Fruit fly (Drosophila melanogaster) whole organism, embryonic: Measurements from ENCODE around the gene CG4607.

Experiments used
- ATbp ChIP-seq: fragments of 200-800 bp; sonication (Bioruptor generic); optimal IDR thresholded peaks from 2 replicates; lab custom pipeline; 2017; ENCODE audit warnings: missing biosample characterization, mild to moderate bottlenecking, missing genetic modification characterization, missing genetic modification reagents
- B-H2 ChIP-seq: fragments of 200-800 bp; sonication (Bioruptor generic); optimal IDR thresholded peaks from 2 replicates; lab custom pipeline; 2018; ENCODE audit warnings: missing biosample characterization, mild to moderate bottlenecking, missing genetic modification characterization
- C15 ChIP-seq: fragments of 200-800 bp; sonication (Bioruptor generic); IDR thresholded peaks from 3 replicates; pipeline ENCODE4 v1.3.6; 2022; ENCODE audit warnings: missing biosample characterization, missing genetic modification characterization
- CG10209 ChIP-seq: fragments of 200-800 bp; sonication (Bioruptor generic); optimal IDR thresholded peaks from 3 replicates; lab custom pipeline; 2017; ENCODE audit warnings: missing biosample characterization, mild to moderate bottlenecking, missing genetic modification characterization, missing genetic modification reagents
- CG11504 ChIP-seq: fragments of 200-800 bp; sonication (Bioruptor generic); optimal IDR thresholded peaks from 3 replicates; lab custom pipeline; 2019; ENCODE audit warnings: missing biosample characterization, mild to moderate bottlenecking, missing genetic modification characterization, moderate library complexity
- CG11696 ChIP-seq: fragments of 200-800 bp; sonication (Bioruptor generic); IDR thresholded peaks from 2 replicates; pipeline ENCODE4 v1.3.6; 2022; ENCODE audit warnings: missing biosample characterization, missing genetic modification characterization
- CG14050 ChIP-seq: fragments of 200-800 bp; sonication (Bioruptor generic); IDR thresholded peaks from 3 replicates; pipeline ENCODE4 v1.3.6; 2022; ENCODE audit warnings: missing biosample characterization, missing genetic modification characterization
- CG14667 ChIP-seq: fragments of 200-800 bp; sonication (Bioruptor generic); IDR thresholded peaks from 2 replicates; pipeline ENCODE4 v1.3.6; 2022; ENCODE audit warnings: missing biosample characterization, missing genetic modification characterization
- CG14710 ChIP-seq: fragments of 200-800 bp; sonication (Bioruptor generic); optimal IDR thresholded peaks from 3 replicates; lab custom pipeline; 2019; ENCODE audit warnings: missing biosample characterization, mild to moderate bottlenecking, missing genetic modification characterization, moderate library complexity
- CG1602 ChIP-seq: fragments of 200-800 bp; sonication (Bioruptor generic); optimal IDR thresholded peaks from 3 replicates; lab custom pipeline; 2016; ENCODE audit warnings: missing biosample characterization, missing genetic modification characterization
- CG17186 ChIP-seq: fragments of 200-800 bp; sonication (Bioruptor generic); optimal IDR thresholded peaks from 3 replicates; lab custom pipeline; 2017; ENCODE audit warnings: missing biosample characterization, missing genetic modification reagents, missing genetic modification characterization
- CG17328 ChIP-seq: fragments of 200-800 bp; sonication (Bioruptor generic); IDR thresholded peaks from 2 replicates; pipeline ENCODE4 v1.3.6; 2022; ENCODE audit warnings: missing biosample characterization, missing genetic modification characterization
- CG17361 ChIP-seq: fragments of 200-800 bp; sonication (Bioruptor generic); IDR thresholded peaks from 3 replicates; pipeline ENCODE4 v1.3.6; 2022; ENCODE audit warnings: missing biosample characterization, missing genetic modification characterization
- CG18262 ChIP-seq: fragments of 200-800 bp; optimal IDR thresholded peaks from 3 replicates; lab custom pipeline; 2019; ENCODE audit warnings: missing biosample characterization, mild to moderate bottlenecking, missing genetic modification characterization, moderate library complexity
- CG2199 ChIP-seq: fragments of 200-800 bp; sonication (Bioruptor generic); IDR thresholded peaks from 3 replicates; pipeline ENCODE4 v1.3.6; 2022; ENCODE audit warnings: missing biosample characterization, missing genetic modification characterization
- CG2712 ChIP-seq: fragments of 200-800 bp; optimal IDR thresholded peaks from 3 replicates; lab custom pipeline; 2019; ENCODE audit warnings: missing biosample characterization, mild to moderate bottlenecking, missing genetic modification characterization, moderate library complexity
- CG30020 ChIP-seq: fragments of 200-800 bp; optimal IDR thresholded peaks from 2 replicates; lab custom pipeline; 2019; ENCODE audit warnings: missing biosample characterization, mild to moderate bottlenecking, missing genetic modification characterization, moderate library complexity
- CG30403 ChIP-seq: fragments of 200-800 bp; sonication (Bioruptor generic); optimal IDR thresholded peaks from 3 replicates; lab custom pipeline; 2016; ENCODE audit warnings: missing biosample characterization, missing genetic modification characterization
- CG31441 ChIP-seq: fragments of 200-800 bp; sonication (Bioruptor generic); IDR thresholded peaks from 2 replicates; pipeline ENCODE4 v1.3.6; 2022; ENCODE audit warnings: missing biosample characterization, missing genetic modification characterization
- CG5953 ChIP-seq: fragments of 200-800 bp; sonication (Bioruptor generic); IDR thresholded peaks from 2 replicates; pipeline ENCODE4 v1.3.6; 2022; ENCODE audit warnings: missing biosample characterization, missing genetic modification characterization
- CG6791 ChIP-seq: fragments of 200-800 bp; sonication (Bioruptor generic); IDR thresholded peaks from 3 replicates; pipeline ENCODE4 v1.3.6; 2022; ENCODE audit warnings: missing biosample characterization, missing genetic modification characterization; ENCODE audit not compliant: partially characterized antibody
- CG8359 ChIP-seq: fragments of 200-800 bp; sonication (Bioruptor generic); optimal IDR thresholded peaks from 2 replicates; lab custom pipeline; 2017; ENCODE audit warnings: missing biosample characterization, mild to moderate bottlenecking, missing genetic modification characterization, borderline replicate concordance
- CoRest ChIP-seq: fragments of 200-800 bp; sonication (Bioruptor generic); optimal IDR thresholded peaks from 3 replicates; lab custom pipeline; 2018; ENCODE audit warnings: missing biosample characterization, mild to moderate bottlenecking, missing genetic modification characterization, moderate library complexity
- D19A ChIP-seq: fragments of 200-800 bp; optimal IDR thresholded peaks from 3 replicates; lab custom pipeline; 2019; ENCODE audit warnings: missing biosample characterization, mild to moderate bottlenecking, missing genetic modification characterization, moderate library complexity
- Deaf1 ChIP-seq: fragments of 200-800 bp; optimal IDR thresholded peaks from 3 replicates; lab custom pipeline; 2019; ENCODE audit warnings: missing biosample characterization, mild to moderate bottlenecking, missing genetic modification characterization, moderate library complexity
- Dek ChIP-seq: fragments of 200-800 bp; sonication (Bioruptor generic); optimal IDR thresholded peaks from 3 replicates; lab custom pipeline; 2019; ENCODE audit warnings: missing biosample characterization, mild to moderate bottlenecking, missing genetic modification characterization, moderate library complexity
- Dip2 ChIP-seq: fragments of 200-800 bp; sonication (Bioruptor generic); IDR thresholded peaks from 2 replicates; pipeline ENCODE4 v1.3.6; 2022; ENCODE audit warnings: missing biosample characterization, missing genetic modification characterization
- Gug ChIP-seq: fragments of 200-800 bp; sonication (Bioruptor generic); IDR thresholded peaks from 4 replicates; pipeline ENCODE4 v1.3.6; 2022; ENCODE audit warnings: missing biosample characterization, missing genetic modification characterization
- Hand ChIP-seq: fragments of 200-800 bp; sonication (Bioruptor generic); optimal IDR thresholded peaks from 2 replicates; lab custom pipeline; 2017; ENCODE audit warnings: mild to moderate bottlenecking, missing biosample characterization, missing genetic modification reagents, missing genetic modification characterization
- Nf-YB ChIP-seq: fragments of 200-800 bp; sonication (Bioruptor generic); optimal IDR thresholded peaks from 3 replicates; lab custom pipeline; 2019; ENCODE audit warnings: missing biosample characterization, mild to moderate bottlenecking, missing genetic modification characterization, moderate library complexity
- PHDP ChIP-seq: fragments of 200-800 bp; sonication (Bioruptor generic); optimal IDR thresholded peaks from 3 replicates; lab custom pipeline; 2018; ENCODE audit warnings: missing biosample characterization, mild to moderate bottlenecking, missing genetic modification characterization, moderate library complexity
- Pdp1 ChIP-seq, 2 experiments: fragments of 200-800 bp; sonication (Bioruptor generic); optimal IDR thresholded peaks; 3 replicates each; lab custom pipeline; 2016; ENCODE audit warnings: missing biosample characterization in 2 of 2, missing genetic modification characterization in 2 of 2, mild to moderate bottlenecking in 1 of 2, moderate library complexity in 1 of 2
- TFAM ChIP-seq: fragments of 200-800 bp; sonication (Bioruptor generic); optimal IDR thresholded peaks from 2 replicates; lab custom pipeline; 2017; ENCODE audit warnings: missing biosample characterization, missing genetic modification characterization, inconsistent platforms
- Xrp1 ChIP-seq: fragments of 200-800 bp; sonication (Bioruptor generic); IDR thresholded peaks from 2 replicates; pipeline ENCODE4 v1.3.6; 2022; ENCODE audit warnings: missing biosample characterization, missing genetic modification characterization
- ab ChIP-seq: fragments of 200-800 bp; sonication (Bioruptor generic); optimal IDR thresholded peaks from 2 replicates; lab custom pipeline; 2016; ENCODE audit warnings: missing biosample characterization, missing genetic modification characterization
- bab2 ChIP-seq: fragments of 200-800 bp; sonication (Bioruptor generic); optimal IDR thresholded peaks from 2 replicates; lab custom pipeline; 2016; ENCODE audit warnings: missing biosample characterization, missing genetic modification characterization
- chm ChIP-seq: fragments of 200-800 bp; sonication (Bioruptor generic); IDR thresholded peaks from 2 replicates; pipeline ENCODE4 v1.3.6; 2022; ENCODE audit warnings: missing biosample characterization, missing genetic modification characterization
- dimm ChIP-seq: fragments of 200-800 bp; sonication (Bioruptor generic); IDR thresholded peaks from 2 replicates; pipeline ENCODE4 v1.3.6; 2022; ENCODE audit warnings: missing biosample characterization, missing genetic modification characterization
- dmrt11E ChIP-seq: fragments of 200-800 bp; sonication (Bioruptor generic); optimal IDR thresholded peaks from 3 replicates; lab custom pipeline; 2018; ENCODE audit warnings: missing biosample characterization, mild to moderate bottlenecking, missing genetic modification characterization, moderate library complexity
- dmrt99B ChIP-seq: fragments of 200-800 bp; sonication (Bioruptor generic); optimal IDR thresholded peaks from 2 replicates; lab custom pipeline; 2018; ENCODE audit warnings: missing biosample characterization, mild to moderate bottlenecking, missing genetic modification characterization, moderate library complexity
- dpn ChIP-seq, 2 experiments: fragments of 200-800 bp; sonication (Bioruptor generic); optimal IDR thresholded peaks; 3 replicates each; lab custom pipeline; 2016; ENCODE audit warnings: missing biosample characterization in 2 of 2, missing genetic modification characterization in 2 of 2
- dysf ChIP-seq: fragments of 200-800 bp; sonication (Bioruptor generic); IDR thresholded peaks from 3 replicates; pipeline ENCODE4 v1.3.6; 2022; ENCODE audit warnings: missing biosample characterization, missing genetic modification characterization
- fd96Cb ChIP-seq: fragments of 200-800 bp; sonication (Bioruptor generic); optimal IDR thresholded peaks from 2 replicates; lab custom pipeline; 2018; ENCODE audit warnings: missing biosample characterization, mild to moderate bottlenecking, missing genetic modification characterization, moderate library complexity
- lmd ChIP-seq: fragments of 200-800 bp; sonication (Bioruptor generic); IDR thresholded peaks from 2 replicates; pipeline ENCODE4 v1.3.6; 2022; ENCODE audit warnings: missing biosample characterization, missing genetic modification characterization
- nmo ChIP-seq: fragments of 200-800 bp; sonication (Bioruptor generic); optimal IDR thresholded peaks from 2 replicates; lab custom pipeline; 2018; ENCODE audit warnings: missing biosample characterization, mild to moderate bottlenecking, missing genetic modification characterization, moderate library complexity
- pb ChIP-seq: fragments of 200-800 bp; sonication (Bioruptor generic); optimal IDR thresholded peaks from 3 replicates; lab custom pipeline; 2016; ENCODE audit warnings: missing biosample characterization, missing genetic modification characterization
- phol ChIP-seq: fragments of 200-800 bp; sonication (Bioruptor generic); optimal IDR thresholded peaks from 3 replicates; lab custom pipeline; 2018; ENCODE audit warnings: missing biosample characterization, mild to moderate bottlenecking, missing genetic modification characterization, moderate library complexity
- sim ChIP-seq: fragments of 200-800 bp; sonication (Bioruptor generic); IDR thresholded peaks from 2 replicates; pipeline ENCODE4 v1.3.6; 2022; ENCODE audit warnings: missing biosample characterization, missing genetic modification characterization
- usp ChIP-seq: fragments of >200 bp; optimal IDR thresholded peaks from 2 replicates; lab custom pipeline; 2017; ENCODE audit warnings: missing biosample characterization, missing genetic modification characterization
- wor ChIP-seq: fragments of 200-800 bp; sonication (Bioruptor generic); IDR thresholded peaks from 2 replicates; pipeline ENCODE4 v1.3.6; 2022; ENCODE audit warnings: missing biosample characterization, missing genetic modification characterization
- zf30C ChIP-seq: fragments of 200-800 bp; sonication (Bioruptor generic); optimal IDR thresholded peaks from 3 replicates; lab custom pipeline; 2018; ENCODE audit warnings: missing biosample characterization, mild to moderate bottlenecking, missing genetic modification characterization

CG4607 gene

dm6 chrX:7094861-7095260 lies 25.6 kb downstream of the CG4607 start (continued):
- peak; percentile 36 for TF ChIP-seq CG1602 (GFP tag; lab: Kevin White, UChicago)
- peak; percentile 66 for TF ChIP-seq nmo (GFP tag; lab: Kevin White, UChicago)
- no peak for TF ChIP-seq Dip2 (GFP tag; lab: Robert Waterston, UW)
- peak; percentile 52 for TF ChIP-seq zf30C (GFP tag; lab: Kevin White, UChicago)
- TF ChIP-seq TFAM (GFP tag; lab: Kevin White, UChicago) = no peak
- no peak for TF ChIP-seq CG6791 (GFP tag; lab: Robert Waterston, UW)
- TF ChIP-seq fd96Cb (tag; lab: Kevin White, UChicago) = peak; percentile 59
- TF ChIP-seq Xrp1 (GFP tag; lab: Robert Waterston, UW) = 0 out of 2 replicates have a peak, but pooled peaks have one; percentile 56
- no peak for TF ChIP-seq pb (GFP tag; lab: Kevin White, UChicago)
- TF ChIP-seq phol (tag; lab: Kevin White, UChicago) = peak; percentile 74
- TF ChIP-seq CG30020 (tag; lab: Kevin White, UChicago) = no peak
- 0 out of 3 replicates have a peak, but pooled peaks have one; percentile 34 for TF ChIP-seq CG2199 (GFP tag; lab: Robert Waterston, UW)
- TF ChIP-seq Dek (tag; lab: Kevin White, UChicago) = peak; percentile 3
- peak; percentile 31 for TF ChIP-seq CG2712 (tag; lab: Kevin White, UChicago)
- peak; percentile 61 for TF ChIP-seq D19A
- TF ChIP-seq ab (GFP tag; lab: Kevin White, UChicago) = no peak
- peak; percentile 50 for TF ChIP-seq CG31441
- TF ChIP-seq CG17361 (GFP tag; lab: Robert Waterston, UW) = peak; percentile 21; the same call in 1 of the 3 replicates
- TF ChIP-seq CG14667 (GFP tag; lab: Robert Waterston, UW) = no peak
- no peak for TF ChIP-seq B-H2
- TF ChIP-seq usp (GFP tag; lab: Kevin White, UChicago) = no peak
- TF ChIP-seq dpn (GFP tag; optimal IDR thresholded peaks at IDR 0.05; lab: Kevin White, UChicago) = peak in 1 of 2 experiments; percentile 55
- peak; percentile 36; the same call in 1 of the 2 replicates for TF ChIP-seq wor (GFP tag; lab: Robert Waterston, UW)
- no peak for TF ChIP-seq CG17328
- TF ChIP-seq Nf-YB (GFP tag; lab: Kevin White, UChicago) = peak; percentile 54
- TF ChIP-seq Hand (GFP tag; lab: Kevin White, UChicago) = no peak
- TF ChIP-seq sim (GFP tag; lab: Robert Waterston, UW) = no peak
- TF ChIP-seq CG8359 = no peak
- TF ChIP-seq CG14050 = no peak
- peak; percentile 52 for TF ChIP-seq CG18262
- peak in 1 of 2 experiments; percentile 76 for TF ChIP-seq Pdp1 (GFP tag; optimal IDR thresholded peaks at IDR 0.05; lab: Kevin White, UChicago)
- TF ChIP-seq CG11504 (tag; lab: Kevin White, UChicago) = peak; percentile 74
- TF ChIP-seq dysf (GFP tag; lab: Robert Waterston, UW) = 0 out of 3 replicates have a peak, but pooled peaks have one; percentile 18
- no peak for TF ChIP-seq C15 (GFP tag; lab: Robert Waterston, UW)
- TF ChIP-seq ATbp (GFP tag; lab: Kevin White, UChicago) = peak; percentile 47
- TF ChIP-seq CG5953 (GFP tag; lab: Robert Waterston, UW) = 0 out of 2 replicates have a peak, but pooled peaks have one; percentile 31
- peak; percentile 45 for TF ChIP-seq CoRest (tag; lab: Kevin White, UChicago)
- TF ChIP-seq dmrt99B (tag; lab: Kevin White, UChicago) = peak; percentile 67
- no peak for TF ChIP-seq CG11696 (GFP tag; lab: Robert Waterston, UW)
- TF ChIP-seq PHDP = peak; percentile 38
- TF ChIP-seq CG17186 (GFP tag; lab: Kevin White, UChicago) = no peak
- TF ChIP-seq dimm = no peak
- TF ChIP-seq CG14710 (tag; lab: Kevin White, UChicago) = peak; percentile 29
- TF ChIP-seq Gug (GFP tag; lab: Robert Waterston, UW) = no peak
- peak; percentile 14 for TF ChIP-seq dmrt11E (tag; lab: Kevin White, UChicago)
- no peak for TF ChIP-seq lmd (GFP tag; lab: Robert Waterston, UW)
- TF ChIP-seq CG10209 (GFP tag; lab: Kevin White, UChicago) = no peak
- no peak for TF ChIP-seq chm (GFP tag; lab: Robert Waterston, UW)
- TF ChIP-seq bab2 (GFP tag; lab: Kevin White, UChicago) = no peak
- no peak for TF ChIP-seq Deaf1 (tag; lab: Kevin White, UChicago)
- peak; percentile 26 for TF ChIP-seq CG30403
